Fruit fly (Drosophila melanogaster): ENCODE data around the gene glu.

dm6 chr2L:16764480-16764879 is 26.3 kb upstream of the glu start:
- TF ChIP-seq psq (optimal IDR thresholded peaks at IDR 0.05) = no peak
- TF ChIP-seq CG8478 (optimal IDR thresholded peaks at IDR 0.05) = no peak
- TF ChIP-seq usp (GFP tag; optimal IDR thresholded peaks at IDR 0.05) = no peak
- TF ChIP-seq EcR (GFP tag; optimal IDR thresholded peaks at IDR 0.05) = no peak
- no peak for TF ChIP-seq pan (optimal IDR thresholded peaks at IDR 0.05)
- no peak for TF ChIP-seq Dll (optimal IDR thresholded peaks at IDR 0.05)

All from whole organism.